Fruit fly (Drosophila melanogaster) S2 (cell line): ENCODE measurements around the gene Adk1.

ENCODE experiments used
- CG8478 ChIP-seq: fragments of >200 bp; optimal IDR thresholded peaks from 2 replicates; lab custom pipeline; 2018
- CTCF ChIP-seq, 2 experiments: fragments of >200 bp; optimal IDR thresholded peaks; 2 replicates each; lab custom pipeline; 2018

The Adk1 gene

dm6 chr3R:12197641-12198040 lies at the start of gene Adk1:
Gene Adk1, plus strand, starts transcription at chr3R:12197941.
- TF ChIP-seq CG8478 (no peak), CTCF (optimal IDR thresholded peaks at IDR 0.05; lab: Kevin White, UChicago) (no peak)

DNA sequence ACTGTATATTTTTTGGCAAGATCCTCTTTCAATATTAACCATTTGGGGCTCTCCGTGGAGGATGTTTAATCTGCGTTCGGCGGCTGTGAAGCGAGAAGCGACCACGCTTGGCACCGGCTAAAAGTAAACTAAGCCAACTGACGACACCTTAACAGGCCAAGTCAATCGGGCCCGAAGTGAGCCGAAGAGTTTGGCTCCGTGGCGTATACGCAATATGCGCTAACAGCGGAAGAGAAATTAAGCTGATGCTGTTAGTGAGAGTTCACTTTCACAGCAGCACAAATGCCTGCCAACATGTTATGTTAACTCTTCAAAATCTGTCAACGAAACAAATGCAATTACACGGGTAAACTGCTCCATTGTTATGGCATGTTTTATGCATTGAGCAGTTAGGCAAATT lies 39.2 kb upstream of the Adk1 start, which contains the start of gene dpr15:
TSS of gene dpr15 (minus strand) at position 101 of the 400 bp plus-strand sequence.
- TF ChIP-seq CTCF (optimal IDR thresholded peaks at IDR 0.05; lab: Kevin White, UChicago) (no peak), CG8478 (no peak)

DNA sequence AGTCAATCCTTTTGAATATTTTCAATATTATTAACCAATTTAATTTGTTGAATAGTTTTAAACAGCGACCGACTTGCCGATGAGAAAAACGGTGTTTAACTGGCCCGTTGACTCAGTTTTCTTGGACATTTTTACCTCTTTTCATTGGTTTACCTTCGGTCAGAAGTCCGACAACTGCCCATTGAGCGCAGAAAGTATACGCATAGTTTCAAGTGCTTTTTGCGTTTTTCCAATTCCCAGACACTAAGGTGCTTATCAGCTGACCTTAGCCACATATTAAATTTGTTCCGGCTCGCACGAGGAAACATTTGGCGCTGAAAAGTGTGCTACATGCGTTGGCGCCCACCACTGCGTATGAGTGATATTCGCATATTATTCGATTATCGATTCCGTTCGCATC lies 31.7 kb upstream of the Adk1 start, which contains the start of gene Cpn:
TSS of gene Cpn (minus strand) at position 101 of the 400 bp plus-strand sequence.
- TF ChIP-seq CTCF (optimal IDR thresholded peaks at IDR 0.05; lab: Kevin White, UChicago) = no peak
- TF ChIP-seq CG8478 = no peak

DNA sequence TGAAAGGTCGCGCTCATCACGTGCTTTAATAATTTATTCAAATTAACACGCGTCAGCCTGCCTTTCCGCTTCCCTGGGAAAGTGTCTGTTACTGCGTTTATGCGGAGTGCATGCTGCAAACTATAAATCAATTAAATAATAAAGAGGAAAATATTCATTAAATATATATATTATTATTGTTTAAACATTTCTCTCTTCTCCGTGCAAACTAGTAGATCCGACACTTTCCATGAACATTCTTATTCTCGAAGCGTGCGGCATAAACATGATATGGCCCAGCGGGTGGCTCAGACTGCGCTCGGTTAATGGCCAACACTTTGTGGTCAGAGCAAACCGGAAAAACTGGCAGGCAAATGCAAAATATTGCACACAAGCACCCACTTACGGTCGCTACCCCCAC lies 29.4 kb upstream of the Adk1 start:
- no peak for TF ChIP-seq CTCF (optimal IDR thresholded peaks at IDR 0.05; lab: Kevin White, UChicago)
- TF ChIP-seq CG8478 = no peak

- no peak for TF ChIP-seq CTCF (optimal IDR thresholded peaks at IDR 0.05; lab: Kevin White, UChicago)
- TF ChIP-seq CG8478 = no peak
Measured at dm6 chr3R:12185615-12186014, 12.1 kb upstream of the Adk1 start.

DNA sequence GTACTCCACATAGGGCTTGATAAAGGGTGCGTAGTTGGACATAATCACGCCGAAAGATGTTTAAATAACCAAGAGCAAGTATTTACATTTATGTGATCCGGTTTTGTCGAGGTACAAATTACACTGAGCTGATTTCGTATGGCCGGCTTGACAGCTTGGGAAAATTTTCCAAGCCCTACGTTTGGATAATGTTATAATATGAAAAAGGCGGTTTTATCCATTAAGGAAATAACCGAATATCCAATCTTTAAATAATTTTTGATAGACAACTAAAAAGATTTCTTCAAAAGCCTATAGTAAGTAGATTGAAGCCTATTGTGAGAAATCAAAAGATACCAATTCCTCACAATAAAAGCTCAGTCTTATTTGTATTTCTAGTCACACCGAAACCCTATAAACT lies 2.8 kb upstream of the Adk1 start, which contains the start of the genes eIF3d2 and CG43450:
TSS of gene eIF3d2 (minus strand) at position 101 of the 400 bp plus-strand sequence.
TSS of gene CG43450 (plus strand) at position 384 of the 400 bp plus-strand sequence.
- TF ChIP-seq CG8478 (no peak), CTCF (optimal IDR thresholded peaks at IDR 0.05; lab: Kevin White, UChicago) (no peak)

DNA sequence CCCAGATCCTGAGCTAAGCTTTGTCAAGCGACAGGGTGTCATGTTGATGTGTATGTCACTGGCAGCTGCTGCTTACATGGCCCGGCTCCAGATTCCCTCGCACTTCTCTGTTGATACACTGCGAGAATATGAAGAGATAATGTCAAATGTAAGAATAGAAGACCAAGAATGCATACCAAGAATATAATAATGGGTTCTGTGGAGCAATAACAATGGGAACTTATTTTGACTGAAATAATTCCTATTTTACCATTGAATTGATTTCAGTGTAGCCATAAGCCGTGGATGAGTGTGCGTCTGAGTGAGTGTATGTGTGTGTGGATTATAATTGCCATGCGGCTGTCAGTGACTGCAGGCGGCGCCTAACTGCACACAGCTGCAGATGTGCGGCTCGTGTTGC lies 1.6 kb upstream of the Adk1 start:
- TF ChIP-seq CTCF (optimal IDR thresholded peaks at IDR 0.05; lab: Kevin White, UChicago) = no peak
- no peak for TF ChIP-seq CG8478

dm6 chr3R:12210260-12210659 lies 12.5 kb downstream of the Adk1 start, which contains the start of gene CG4830:
Gene CG4830, minus strand, starts transcription at chr3R:12210360.
- TF ChIP-seq CG8478 = no peak

dm6 chr3R:12211552-12211951 lies 13.8 kb downstream of the Adk1 start:
- TF ChIP-seq CG8478 (no peak), CTCF (optimal IDR thresholded peaks at IDR 0.05; lab: Kevin White, UChicago) (no peak)

dm6 chr3R:12214201-12214600 lies 16.5 kb downstream of the Adk1 start, which contains the start of gene CG14742:
Gene CG14742, plus strand, starts transcription at chr3R:12214501.
- TF ChIP-seq CG8478 (no peak), CTCF (optimal IDR thresholded peaks at IDR 0.05; lab: Kevin White, UChicago) (no peak)

DNA sequence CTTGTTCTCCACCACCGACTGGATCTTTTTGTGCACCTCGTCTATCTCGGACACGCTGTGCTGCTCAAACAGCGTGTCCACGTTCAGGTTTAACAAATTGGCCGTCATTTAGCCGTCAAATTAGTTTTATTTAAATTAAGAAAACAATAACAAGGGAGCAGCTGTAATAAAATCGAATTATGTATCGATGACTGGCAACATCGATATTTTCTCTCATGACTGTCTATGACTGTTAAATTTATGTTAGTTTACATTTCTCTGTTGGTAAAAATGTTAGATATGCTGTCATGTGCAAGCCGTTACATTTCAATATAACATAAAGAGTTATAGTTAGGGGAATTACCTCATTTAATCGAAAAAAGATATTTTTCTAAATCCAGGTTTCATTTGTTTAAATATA lies 21.8 kb downstream of the Adk1 start, which contains the start of gene Cog1:
TSS of gene Cog1 (minus strand) at position 190 of the 400 bp plus-strand sequence.
- no peak for TF ChIP-seq CG8478
- no peak for TF ChIP-seq CTCF (optimal IDR thresholded peaks at IDR 0.05; lab: Kevin White, UChicago)

dm6 chr3R:12221366-12221916 lies 23.7 kb downstream of the Adk1 start, which contains the start of gene CG4860:
Gene CG4860, minus strand, starts transcription at chr3R:12221464.
- TF ChIP-seq CTCF (optimal IDR thresholded peaks at IDR 0.05; lab: Kevin White, UChicago) = no peak
- no peak for TF ChIP-seq CG8478

dm6 chr3R:12222093-12222492 lies 24.4 kb downstream of the Adk1 start, which contains the start of gene Rsbp15:
Gene Rsbp15, plus strand, starts transcription at chr3R:12222387.
- no peak for TF ChIP-seq CG8478
- TF ChIP-seq CTCF (optimal IDR thresholded peaks at IDR 0.05; lab: Kevin White, UChicago) = peak; percentile 86 to 91

DNA sequence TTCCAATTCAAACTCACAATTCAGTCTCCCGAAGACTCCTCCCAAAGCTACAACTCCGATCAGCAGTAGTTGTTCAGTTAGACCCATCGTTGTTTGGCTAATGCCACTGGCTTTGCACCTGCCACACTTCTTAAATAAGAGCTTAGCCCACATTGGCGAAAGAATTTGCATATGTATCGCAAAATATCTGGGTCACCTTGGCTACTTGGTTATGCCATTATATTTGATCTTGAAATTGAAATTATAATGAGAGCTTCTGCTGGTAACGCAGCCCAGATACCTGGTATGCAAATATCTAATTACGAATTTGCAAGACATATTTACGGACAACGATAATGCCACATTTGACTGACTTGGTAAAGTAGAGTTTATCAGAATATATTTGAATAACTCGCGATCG lies 27.2 kb downstream of the Adk1 start, which contains the start of gene CG17404:
TSS of gene CG17404 (minus strand) at position 101 of the 400 bp plus-strand sequence.
- TF ChIP-seq CTCF (optimal IDR thresholded peaks at IDR 0.05; lab: Kevin White, UChicago) (no peak), CG8478 (no peak)

dm6 chr3R:12226239-12226638 lies 28.5 kb downstream of the Adk1 start, which contains the start of gene CG12256:
Gene CG12256, minus strand, starts transcription at chr3R:12226339.
- no peak for TF ChIP-seq CG8478
- TF ChIP-seq CTCF (optimal IDR thresholded peaks at IDR 0.05; lab: Kevin White, UChicago) = no peak

dm6 chr3R:12229113-12229512 lies 31.4 kb downstream of the Adk1 start, which contains the start of gene CG3916:
Gene CG3916, plus strand, starts transcription at chr3R:12229413.
- no peak for TF ChIP-seq CG8478
- TF ChIP-seq CTCF (optimal IDR thresholded peaks at IDR 0.05; lab: Kevin White, UChicago) = no peak
